Worm (Caenorhabditis elegans): ENCODE data around the gene sre-38.

DNA sequence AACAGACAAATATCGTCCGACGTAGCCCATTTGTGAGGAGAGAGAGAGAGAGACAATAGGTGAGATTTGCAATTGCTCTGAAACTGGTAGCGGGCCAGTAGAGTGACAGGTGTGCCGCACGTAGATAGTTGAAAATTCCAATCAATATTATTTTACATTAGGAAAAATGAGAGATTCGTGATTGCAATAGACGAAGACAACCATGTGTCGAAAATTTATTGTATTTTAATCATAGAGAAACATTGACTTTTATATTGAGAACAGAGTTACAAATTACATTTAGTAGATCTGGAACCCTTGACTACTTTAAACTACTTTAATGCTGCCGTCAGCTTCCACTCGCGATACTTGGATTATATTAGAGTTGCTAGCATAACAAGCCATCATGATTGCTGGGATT lies 45.0 kb upstream of the sre-38 start, which contains the start of gene Y57A10C.1:
- no peak for TF ChIP-seq pha-4 (tag; optimal IDR thresholded peaks at IDR 0.05)
- no peak for TF ChIP-seq ama-1 (optimal IDR thresholded peaks at IDR 0.05)
- TF ChIP-seq ceh-18 (tag; optimal IDR thresholded peaks at IDR 0.05), result no peak
- TF ChIP-seq npax-4 (tag; optimal IDR thresholded peaks at IDR 0.05), result no peak
- no peak for TF ChIP-seq hlh-6 (tag; optimal IDR thresholded peaks at IDR 0.05)
- TF ChIP-seq hlh-30 (tag; optimal IDR thresholded peaks at IDR 0.05; ENCODE audit: insufficient read depth), result no peak
- TF ChIP-seq ceh-34 (tag; optimal IDR thresholded peaks at IDR 0.05), result no peak
- TF ChIP-seq ceh-14 (tag; optimal IDR thresholded peaks at IDR 0.05), result no peak
- no peak for TF ChIP-seq C08G9.2 (tag; optimal IDR thresholded peaks at IDR 0.05)
- TF ChIP-seq ceh-45 (GFP tag; IDR thresholded peaks at IDR 0.05), result no peak
- no peak for TF ChIP-seq K09A11.1 (tag; optimal IDR thresholded peaks at IDR 0.05; ENCODE audit: insufficient read depth)
- TF ChIP-seq che-1 (tag; optimal IDR thresholded peaks at IDR 0.05), result no peak

Data from whole organism, late embryonic.